Fruit fly (Drosophila melanogaster) whole organism, embryonic: ENCODE measurements around the gene Wdr33.

ENCODE experiments used
- Awh ChIP-seq: fragments of 200-800 bp; sonication (Bioruptor generic); IDR thresholded peaks from 2 replicates; pipeline ENCODE4, ENCODE4 v1.3.6; 2022; ENCODE audit warnings: missing biosample characterization, missing genetic modification characterization
- Bgb ChIP-seq: fragments of 200-800 bp; sonication (Bioruptor generic); IDR thresholded peaks from 2 replicates; pipeline ENCODE4 v1.3.6; 2022; ENCODE audit warnings: missing biosample characterization, missing genetic modification characterization; ENCODE audit not compliant: partially characterized antibody
- Blimp-1 ChIP-seq: fragments of 200-800 bp; sonication (Bioruptor generic); optimal IDR thresholded peaks from 3 replicates; lab custom pipeline; 2018; ENCODE audit warnings: missing biosample characterization, missing genetic modification characterization, mild to moderate bottlenecking, moderate library complexity, missing genetic modification reagents
- BtbVII ChIP-seq: fragments of 200-800 bp; sonication (Bioruptor generic); optimal IDR thresholded peaks from 3 replicates; lab custom pipeline; 2017; ENCODE audit warnings: missing biosample characterization, mild to moderate bottlenecking, missing genetic modification characterization
- C15 ChIP-seq: fragments of 200-800 bp; sonication (Bioruptor generic); IDR thresholded peaks from 3 replicates; pipeline ENCODE4 v1.3.6; 2022; ENCODE audit warnings: missing biosample characterization, missing genetic modification characterization
- CG10267 ChIP-seq: fragments of 200-800 bp; sonication (Bioruptor generic); optimal IDR thresholded peaks from 2 replicates; lab custom pipeline; 2018; ENCODE audit warnings: missing biosample characterization, mild to moderate bottlenecking, missing genetic modification characterization, moderate library complexity
- CG10274 ChIP-seq: fragments of 200-800 bp; sonication (Bioruptor generic); optimal IDR thresholded peaks from 3 replicates; lab custom pipeline; 2017; ENCODE audit warnings: missing biosample characterization, mild to moderate bottlenecking, missing genetic modification characterization
- CG11504 ChIP-seq: fragments of 200-800 bp; sonication (Bioruptor generic); optimal IDR thresholded peaks from 3 replicates; lab custom pipeline; 2019; ENCODE audit warnings: missing biosample characterization, mild to moderate bottlenecking, missing genetic modification characterization, moderate library complexity
- CG12391 ChIP-seq: fragments of 200-800 bp; sonication (Bioruptor generic); optimal IDR thresholded peaks from 3 replicates; lab custom pipeline; 2018; ENCODE audit warnings: missing biosample characterization, mild to moderate bottlenecking, missing genetic modification characterization, moderate library complexity
- CG12942 ChIP-seq: fragments of 200-800 bp; sonication (Bioruptor generic); optimal IDR thresholded peaks from 3 replicates; lab custom pipeline; 2016; ENCODE audit warnings: missing biosample characterization, missing genetic modification characterization
- CG13123 ChIP-seq: fragments of 200-800 bp; sonication (Bioruptor generic); optimal IDR thresholded peaks from 2 replicates; lab custom pipeline; 2016; ENCODE audit warnings: missing biosample characterization, missing genetic modification characterization
- CG13424 ChIP-seq: fragments of 200-800 bp; sonication (Bioruptor generic); optimal IDR thresholded peaks from 2 replicates; lab custom pipeline; 2019; ENCODE audit warnings: missing biosample characterization, mild to moderate bottlenecking, missing genetic modification characterization, moderate library complexity
- CG15479 ChIP-seq: fragments of 200-800 bp; sonication (Bioruptor generic); optimal IDR thresholded peaks from 3 replicates; lab custom pipeline; 2019; ENCODE audit warnings: missing biosample characterization, mild to moderate bottlenecking, missing genetic modification characterization, moderate library complexity
- CG1603 ChIP-seq: fragments of 200-800 bp; sonication (Bioruptor generic); optimal IDR thresholded peaks from 2 replicates; lab custom pipeline; 2019; ENCODE audit warnings: missing biosample characterization, mild to moderate bottlenecking, missing genetic modification characterization, moderate library complexity
- CG1792 ChIP-seq: fragments of 200-800 bp; sonication (Bioruptor generic); optimal IDR thresholded peaks from 2 replicates; lab custom pipeline; 2016; ENCODE audit warnings: missing biosample characterization, missing genetic modification characterization
- CG2202 ChIP-seq: fragments of 200-800 bp; sonication (Bioruptor generic); optimal IDR thresholded peaks from 2 replicates; lab custom pipeline; 2018; ENCODE audit warnings: missing biosample characterization, mild to moderate bottlenecking, missing genetic modification characterization
- CG2875 ChIP-seq: fragments of 200-800 bp; sonication (Bioruptor generic); optimal IDR thresholded peaks from 2 replicates; lab custom pipeline; 2017; ENCODE audit warnings: missing biosample characterization, mild to moderate bottlenecking, missing genetic modification characterization, missing genetic modification reagents
- CG33557 ChIP-seq: fragments of 200-800 bp; sonication (Bioruptor generic); optimal IDR thresholded peaks from 2 replicates; lab custom pipeline; 2019; ENCODE audit warnings: missing biosample characterization, mild to moderate bottlenecking, missing genetic modification characterization, moderate library complexity
- CG4282 ChIP-seq: fragments of 200-800 bp; sonication (Bioruptor generic); optimal IDR thresholded peaks from 2 replicates; lab custom pipeline; 2016; ENCODE audit warnings: missing biosample characterization, missing genetic modification characterization
- CG4360 ChIP-seq: fragments of 200-800 bp; sonication (Bioruptor generic); IDR thresholded peaks from 2 replicates; pipeline ENCODE4 v1.3.6; 2022; ENCODE audit warnings: missing biosample characterization, missing genetic modification characterization
- CG5953 ChIP-seq: fragments of 200-800 bp; sonication (Bioruptor generic); IDR thresholded peaks from 2 replicates; pipeline ENCODE4 v1.3.6; 2022; ENCODE audit warnings: missing biosample characterization, missing genetic modification characterization
- CG6813 ChIP-seq: fragments of 200-800 bp; sonication (Bioruptor generic); optimal IDR thresholded peaks from 2 replicates; lab custom pipeline; 2017; ENCODE audit warnings: missing biosample characterization, missing genetic modification characterization, mild to moderate bottlenecking, moderate library complexity, missing genetic modification reagents
- CG7928 ChIP-seq: fragments of 200-800 bp; sonication (Bioruptor generic); optimal IDR thresholded peaks from 2 replicates; lab custom pipeline; 2017; ENCODE audit warnings: missing biosample characterization, mild to moderate bottlenecking, missing genetic modification characterization
- CG7987 ChIP-seq: fragments of 200-800 bp; sonication (Bioruptor generic); optimal IDR thresholded peaks from 2 replicates; lab custom pipeline; 2018; ENCODE audit warnings: missing biosample characterization, mild to moderate bottlenecking, missing genetic modification characterization, moderate library complexity
- CG9215 ChIP-seq: fragments of 200-800 bp; sonication (Bioruptor generic); IDR thresholded peaks from 2 replicates; pipeline ENCODE4 v1.3.6; 2022; ENCODE audit warnings: missing biosample characterization, missing genetic modification characterization
- CG9437 ChIP-seq: fragments of 200-800 bp; sonication (Bioruptor generic); optimal IDR thresholded peaks from 2 replicates; lab custom pipeline; 2018; ENCODE audit warnings: missing biosample characterization, mild to moderate bottlenecking, missing genetic modification characterization
- Deaf1 ChIP-seq: fragments of 200-800 bp; optimal IDR thresholded peaks from 3 replicates; lab custom pipeline; 2019; ENCODE audit warnings: missing biosample characterization, mild to moderate bottlenecking, missing genetic modification characterization, moderate library complexity
- Dip2 ChIP-seq: fragments of 200-800 bp; sonication (Bioruptor generic); IDR thresholded peaks from 2 replicates; pipeline ENCODE4 v1.3.6; 2022; ENCODE audit warnings: missing biosample characterization, missing genetic modification characterization
- HmgD ChIP-seq: fragments of 200-800 bp; sonication (Bioruptor generic); optimal IDR thresholded peaks from 3 replicates; lab custom pipeline; 2016; ENCODE audit warnings: missing biosample characterization, missing genetic modification characterization
- Lpt ChIP-seq: fragments of >200 bp; optimal IDR thresholded peaks from 2 replicates; lab custom pipeline; 2018; ENCODE audit warnings: missing biosample characterization, missing genetic modification characterization
- NFAT ChIP-seq: fragments of 200-800 bp; sonication (Bioruptor generic); IDR thresholded peaks from 2 replicates; pipeline ENCODE4 v1.3.6; 2022; ENCODE audit warnings: missing biosample characterization, missing genetic modification characterization
- Nf-YA ChIP-seq: fragments of 200-800 bp; sonication (Bioruptor generic); IDR thresholded peaks from 2 replicates; pipeline ENCODE4 v1.3.6; 2022; ENCODE audit warnings: missing biosample characterization, missing genetic modification characterization
- Nf-YC ChIP-seq: fragments of 200-800 bp; optimal IDR thresholded peaks from 3 replicates; lab custom pipeline; 2019; ENCODE audit warnings: missing biosample characterization, mild to moderate bottlenecking, missing genetic modification characterization, moderate library complexity
- Side ChIP-seq: fragments of 200-800 bp; sonication (Bioruptor generic); optimal IDR thresholded peaks from 2 replicates; lab custom pipeline; 2016; ENCODE audit warnings: missing biosample characterization, missing genetic modification characterization
- Stat92E ChIP-seq, 3 experiments: fragments of >200 bp in 2 of 3; fragments of 200-800 bp in 1 of 3; sonication (Bioruptor generic) in 1 of 3; optimal IDR thresholded peaks; 2 replicates each; lab custom pipeline; 2017 to 2019; ENCODE audit warnings: missing biosample characterization in 3 of 3, missing genetic modification characterization in 3 of 3, mild to moderate bottlenecking in 1 of 3, moderate library complexity in 1 of 3
- Vsx1 ChIP-seq: fragments of 200-800 bp; sonication (Bioruptor generic); optimal IDR thresholded peaks from 2 replicates; lab custom pipeline; 2017; ENCODE audit warnings: missing biosample characterization, mild to moderate bottlenecking, missing genetic modification characterization, missing genetic modification reagents
- dan ChIP-seq: fragments of 200-800 bp; sonication (Bioruptor generic); IDR thresholded peaks from 2 replicates; pipeline ENCODE4 v1.3.6; 2022; ENCODE audit warnings: missing biosample characterization, missing genetic modification characterization
- dm ChIP-seq: fragments of 200-800 bp; sonication (Bioruptor generic); optimal IDR thresholded peaks from 3 replicates; lab custom pipeline; 2016; ENCODE audit warnings: missing biosample characterization, missing genetic modification characterization
- fru ChIP-seq: fragments of >200 bp; optimal IDR thresholded peaks from 2 replicates; lab custom pipeline; 2017
- h ChIP-seq: fragments of >200 bp; optimal IDR thresholded peaks from 2 replicates; lab custom pipeline; 2017
- jigr1 ChIP-seq: fragments of 200-800 bp; sonication (Bioruptor generic); IDR thresholded peaks from 3 replicates; pipeline ENCODE4 v1.3.6; 2022; ENCODE audit warnings: missing biosample characterization, missing genetic modification characterization
- jing ChIP-seq: fragments of 200-800 bp; sonication (Bioruptor generic); optimal IDR thresholded peaks from 2 replicates; lab custom pipeline; 2018; ENCODE audit warnings: missing biosample characterization, mild to moderate bottlenecking, missing genetic modification characterization
- lola ChIP-seq, 3 experiments: fragments of >200 bp in 2 of 3; fragments of 200-800 bp in 1 of 3; sonication (Bioruptor generic) in 1 of 3; optimal IDR thresholded peaks; 2 replicates each; lab custom pipeline; 2017 to 2019; ENCODE audit warnings: missing biosample characterization in 3 of 3, missing genetic modification characterization in 3 of 3, mild to moderate bottlenecking in 1 of 3, moderate library complexity in 1 of 3
- odd ChIP-seq: fragments of 200-800 bp; sonication (Bioruptor generic); optimal IDR thresholded peaks from 2 replicates; lab custom pipeline; 2017; ENCODE audit warnings: missing biosample characterization, mild to moderate bottlenecking, missing genetic modification characterization
- onecut ChIP-seq: fragments of 200-800 bp; sonication (Bioruptor generic); IDR thresholded peaks from 2 replicates; pipeline ENCODE4 v1.3.6; 2022; ENCODE audit warnings: missing biosample characterization, missing genetic modification characterization
- otp ChIP-seq: fragments of 200-800 bp; sonication (Bioruptor generic); IDR thresholded peaks from 3 replicates; pipeline ENCODE4, ENCODE4 v1.3.6; 2022; ENCODE audit warnings: missing biosample characterization, missing genetic modification characterization
- pfk ChIP-seq: fragments of 200-800 bp; sonication (Bioruptor generic); optimal IDR thresholded peaks from 2 replicates; lab custom pipeline; 2018; ENCODE audit warnings: missing biosample characterization, mild to moderate bottlenecking, missing genetic modification characterization, moderate library complexity
- sim ChIP-seq: fragments of 200-800 bp; sonication (Bioruptor generic); IDR thresholded peaks from 2 replicates; pipeline ENCODE4 v1.3.6; 2022; ENCODE audit warnings: missing biosample characterization, missing genetic modification characterization
- unc-4 ChIP-seq: fragments of 200-800 bp; sonication (Bioruptor generic); IDR thresholded peaks from 2 replicates; pipeline ENCODE4 v1.3.6; 2022; ENCODE audit warnings: missing biosample characterization, missing genetic modification characterization; ENCODE audit not compliant: partially characterized antibody
- zen ChIP-seq: fragments of 200-800 bp; sonication (Bioruptor generic); optimal IDR thresholded peaks from 3 replicates; lab custom pipeline; 2018; ENCODE audit warnings: missing biosample characterization, mild to moderate bottlenecking, missing genetic modification characterization, moderate library complexity

The Wdr33 gene

DNA sequence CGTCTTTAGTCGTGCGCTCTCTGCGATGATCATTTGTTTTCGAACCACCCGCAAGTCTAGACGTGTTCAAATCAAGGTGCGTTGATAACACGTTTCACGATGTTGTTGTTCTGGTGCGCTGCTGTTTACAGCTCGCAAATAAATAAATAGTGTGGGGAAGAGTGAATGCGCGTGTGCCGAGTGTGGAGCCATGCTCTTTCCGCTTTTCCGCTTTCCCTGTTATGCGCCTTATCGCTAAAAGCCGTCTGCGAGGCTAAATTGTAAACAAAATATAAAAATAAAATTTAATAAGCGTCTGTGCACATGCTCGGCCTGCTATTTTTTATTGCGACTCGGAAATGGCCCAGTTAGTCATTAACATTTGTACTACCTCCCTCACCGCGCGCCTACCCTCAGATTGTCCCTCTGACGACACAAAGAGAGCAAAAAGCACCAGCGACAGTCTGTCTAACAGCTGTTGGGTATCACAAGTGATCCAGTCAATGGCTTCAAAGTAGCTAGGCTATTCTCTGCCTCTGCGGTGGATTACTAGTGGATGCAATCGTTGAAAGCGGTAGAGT is 12.3 kb downstream of the Wdr33 start (continued):
- TF ChIP-seq CG6813 (GFP tag; lab: Kevin White, UChicago), result peak; percentile 97
- no peak for TF ChIP-seq C15 (GFP tag; lab: Robert Waterston, UW)
- TF ChIP-seq CG1792 (GFP tag; lab: Kevin White, UChicago), result peak; percentile 56
- TF ChIP-seq Side (GFP tag; lab: Kevin White, UChicago), result peak; percentile 88
- no peak for TF ChIP-seq Lpt
- TF ChIP-seq Nf-YC (tag; lab: Kevin White, UChicago), result no peak
- no peak for TF ChIP-seq fru (lab: Kevin White, UChicago)
- TF ChIP-seq h (lab: Kevin White, UChicago), result no peak
- no peak for TF ChIP-seq CG5953 (GFP tag; lab: Robert Waterston, UW)
- peak; percentile 87 for TF ChIP-seq CG2202
- TF ChIP-seq Bgb (GFP tag; lab: Robert Waterston, UW), result peak; percentile 31; the same call in 1 of the 2 replicates
- TF ChIP-seq lola (GFP tag; optimal IDR thresholded peaks at IDR 0.05; lab: Kevin White, UChicago), result peak in 1 of 3 experiments; percentile 44
- peak; percentile 92 for TF ChIP-seq BtbVII (GFP tag; lab: Kevin White, UChicago)
- peak; percentile 90 for TF ChIP-seq CG4360 (GFP tag; lab: Robert Waterston, UW)
- no peak for TF ChIP-seq CG11504 (tag; lab: Kevin White, UChicago)
- TF ChIP-seq Nf-YA (GFP tag; lab: Robert Waterston, UW), result peak; percentile 36; the same call in 1 of the 2 replicates
- TF ChIP-seq HmgD (GFP tag; lab: Kevin White, UChicago), result peak; percentile 11
- TF ChIP-seq CG10274 (GFP tag; lab: Kevin White, UChicago), result peak; percentile 48
- no peak for TF ChIP-seq CG15479 (GFP tag; lab: Kevin White, UChicago)
- peak in 1 of 3 experiments; percentile 67 for TF ChIP-seq Stat92E (GFP tag; optimal IDR thresholded peaks at IDR 0.05; lab: Kevin White, UChicago)
- TF ChIP-seq CG7928 (GFP tag; lab: Kevin White, UChicago), result peak; percentile 25
- TF ChIP-seq jing (GFP tag; lab: Kevin White, UChicago), result no peak
- TF ChIP-seq Vsx1 (GFP tag; lab: Kevin White, UChicago), result peak; percentile 88
- no peak for TF ChIP-seq sim (GFP tag; lab: Robert Waterston, UW)
- no peak for TF ChIP-seq CG9215 (GFP tag; lab: Robert Waterston, UW)
- TF ChIP-seq CG7987, result peak; percentile 97
- TF ChIP-seq NFAT (GFP tag; lab: Robert Waterston, UW), result no peak
- peak; percentile 85; the same call in 1 of the 2 replicates for TF ChIP-seq Awh (GFP tag; lab: Robert Waterston, UW)
- TF ChIP-seq CG33557 (GFP tag; lab: Kevin White, UChicago), result peak; percentile 89
- TF ChIP-seq CG10267 (tag; lab: Kevin White, UChicago), result peak; percentile 44
- TF ChIP-seq unc-4, result 0 out of 2 replicates have a peak, but pooled peaks have one; percentile 18
- TF ChIP-seq CG1603 (tag; lab: Kevin White, UChicago), result peak; percentile 79
- TF ChIP-seq jigr1 (GFP tag; lab: Robert Waterston, UW), result no peak
- TF ChIP-seq zen, result peak; percentile 51
- peak; percentile 93 for TF ChIP-seq CG2875
- peak; percentile 76 for TF ChIP-seq Blimp-1 (GFP tag; lab: Kevin White, UChicago)
- TF ChIP-seq dm (GFP tag; lab: Kevin White, UChicago), result peak; percentile 81
- TF ChIP-seq Dip2, result no peak
- no peak for TF ChIP-seq CG4282 (GFP tag; lab: Kevin White, UChicago)
- peak; percentile 69; the same call in 1 of the 3 replicates for TF ChIP-seq otp (GFP tag; lab: Robert Waterston, UW)
- TF ChIP-seq onecut (GFP tag; lab: Robert Waterston, UW), result peak; percentile 81
- no peak for TF ChIP-seq Deaf1 (tag; lab: Kevin White, UChicago)
- TF ChIP-seq CG9437 (GFP tag; lab: Kevin White, UChicago), result no peak
- peak; percentile 70 for TF ChIP-seq CG13424 (tag; lab: Kevin White, UChicago)
- peak; percentile 91 for TF ChIP-seq odd (GFP tag; lab: Kevin White, UChicago)
- peak; percentile 79 for TF ChIP-seq pfk
- peak; percentile 58 for TF ChIP-seq CG12942 (GFP tag; lab: Kevin White, UChicago)
- peak; percentile 71 for TF ChIP-seq CG13123
- peak; percentile 38 for TF ChIP-seq CG12391 (tag; lab: Kevin White, UChicago)
- no peak for TF ChIP-seq dan (GFP tag; lab: Robert Waterston, UW)
